Fruit fly (Drosophila melanogaster): Measurements from ENCODE around the gene Nepl17.

dm6 chr3R:28829328-28829916 is 43.3 kb upstream of the Nepl17 start:
- TF ChIP-seq trem (tag; optimal IDR thresholded peaks at IDR 0.05) (no peak), en (GFP tag; optimal IDR thresholded peaks at IDR 0.05) (no peak), gem (tag; optimal IDR thresholded peaks at IDR 0.05) (no peak), CG5180 (GFP tag; optimal IDR thresholded peaks at IDR 0.05) (no peak), Hr3 (GFP tag; optimal IDR thresholded peaks at IDR 0.05) (no peak), Fer3 (tag; optimal IDR thresholded peaks at IDR 0.05) (no peak)
